Fruit fly (Drosophila melanogaster): ENCODE data around the gene CG5509.

DNA sequence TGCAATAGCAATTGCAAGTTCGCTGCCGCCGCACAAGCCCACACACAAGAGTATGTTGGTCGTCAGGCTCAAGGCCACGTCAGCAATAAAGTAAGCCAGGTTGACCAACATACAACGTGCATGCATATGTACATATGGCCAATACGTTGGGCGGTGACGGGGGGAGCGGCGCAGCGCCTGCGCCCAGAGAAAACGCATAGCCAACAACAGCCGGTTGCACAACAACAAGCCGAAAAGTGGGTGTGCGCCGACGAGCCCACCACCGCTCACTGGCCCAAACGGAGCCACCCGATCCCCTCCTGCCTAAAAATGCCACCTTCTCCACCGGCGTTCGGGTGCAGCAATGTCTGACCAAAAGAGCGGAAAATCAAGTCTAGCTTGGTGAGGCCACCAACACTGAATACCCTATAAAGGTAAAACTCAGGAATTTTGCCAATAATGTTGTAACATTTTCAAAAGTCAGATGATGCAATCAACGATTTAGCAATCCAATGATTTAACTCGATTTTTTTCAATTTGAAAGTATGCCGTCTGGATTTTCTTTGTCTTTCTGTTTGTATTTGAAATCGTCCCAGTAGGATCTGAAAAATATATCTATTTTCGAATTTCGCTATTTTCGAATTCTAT, at the start of gene CG5509:
- TF ChIP-seq EcR (GFP tag; optimal IDR thresholded peaks at IDR 0.05) = no peak
- TF ChIP-seq Dll (optimal IDR thresholded peaks at IDR 0.05) = no peak
- TF ChIP-seq pan (optimal IDR thresholded peaks at IDR 0.05) = no peak

All from whole organism.